Worm (Caenorhabditis elegans) whole organism, late embryonic: ENCODE measurements around the gene Y82E9BR.8.
A peak's percentile ranks its signal among the peaks of the same experiment; 100 is the strongest.

Experiments used
- C08G9.2 ChIP-seq: sonication (generic microtip); optimal IDR thresholded peaks from 2 replicates; lab custom pipeline; 2016; ENCODE audit warnings: mild to moderate bottlenecking, missing genetic modification characterization, moderate library complexity, missing compliant biosample characterization
- C38D4.7 ChIP-seq: fragments of 200-800 bp; sonication (Bioruptor generic); optimal IDR thresholded peaks from 2 replicates; lab custom pipeline; 2018; ENCODE audit warnings: mild to moderate bottlenecking, missing genetic modification characterization, moderate library complexity, missing compliant biosample characterization
- F13H6.1 ChIP-seq: sonication (generic microtip); optimal IDR thresholded peaks from 2 replicates; lab custom pipeline; 2016; ENCODE audit warnings: missing genetic modification characterization, missing compliant biosample characterization
- T23F11.4 ChIP-seq: fragments of 200-800 bp; sonication (Bioruptor generic); optimal IDR thresholded peaks from 2 replicates; lab custom pipeline; 2018; ENCODE audit warnings: mild to moderate bottlenecking, missing genetic modification characterization, missing compliant biosample characterization
- ama-1 ChIP-seq: fragments of 150-350 bp; optimal IDR thresholded peaks from 2 replicates; lab custom pipeline; 2014
- ceh-14 ChIP-seq: sonication (generic microtip); optimal IDR thresholded peaks from 2 replicates; lab custom pipeline; 2016; ENCODE audit warnings: missing genotype, missing genetic modification characterization, missing compliant biosample characterization
- ceh-18 ChIP-seq: sonication (generic microtip); optimal IDR thresholded peaks from 2 replicates; lab custom pipeline; 2016; ENCODE audit warnings: missing genetic modification characterization, missing compliant biosample characterization
- ceh-19 ChIP-seq: fragments of 200-800 bp; sonication (Bioruptor generic); optimal IDR thresholded peaks from 2 replicates; lab custom pipeline; 2018; ENCODE audit warnings: mild to moderate bottlenecking, missing genetic modification characterization, missing compliant biosample characterization
- ceh-22 ChIP-seq: sonication (generic microtip); optimal IDR thresholded peaks from 2 replicates; lab custom pipeline; 2017; ENCODE audit warnings: missing biosample characterization, missing genetic modification characterization
- ceh-31 ChIP-seq: sonication (generic microtip); optimal IDR thresholded peaks from 2 replicates; lab custom pipeline; 2016; ENCODE audit warnings: missing genetic modification characterization, missing compliant biosample characterization
- ceh-34 ChIP-seq: sonication (generic microtip); optimal IDR thresholded peaks from 2 replicates; lab custom pipeline; 2016; ENCODE audit warnings: mild to moderate bottlenecking, missing genetic modification characterization, missing compliant biosample characterization
- ceh-48 ChIP-seq: sonication (generic microtip); optimal IDR thresholded peaks from 2 replicates; lab custom pipeline; 2016; ENCODE audit warnings: missing genetic modification characterization, inconsistent platforms, missing compliant biosample characterization
- dmd-4 ChIP-seq: sonication (generic microtip); optimal IDR thresholded peaks from 2 replicates; lab custom pipeline; 2016; ENCODE audit warnings: borderline replicate concordance, missing genetic modification characterization, missing compliant biosample characterization
- elt-4 ChIP-seq: sonication (generic microtip); optimal IDR thresholded peaks from 2 replicates; lab custom pipeline; 2016; ENCODE audit warnings: missing genetic modification characterization, missing compliant biosample characterization
- fkh-10 ChIP-seq: fragments of 150-350 bp; optimal IDR thresholded peaks from 2 replicates; lab custom pipeline; 2014; ENCODE audit warnings: missing biosample characterization, missing genetic modification reagents, missing genetic modification characterization
- hlh-13 ChIP-seq: fragments of 200-800 bp; sonication (Bioruptor generic); optimal IDR thresholded peaks from 2 replicates; lab custom pipeline; 2018; ENCODE audit warnings: mild to moderate bottlenecking, missing genetic modification characterization, missing compliant biosample characterization
- hlh-15 ChIP-seq: sonication (generic microtip); optimal IDR thresholded peaks from 2 replicates; lab custom pipeline; 2016; ENCODE audit warnings: missing genetic modification characterization, missing compliant biosample characterization
- hlh-6 ChIP-seq: sonication (generic microtip); optimal IDR thresholded peaks from 2 replicates; lab custom pipeline; 2016; ENCODE audit warnings: missing genotype, missing genetic modification characterization, missing compliant biosample characterization
- hlh-8 ChIP-seq: sonication (generic microtip); optimal IDR thresholded peaks from 2 replicates; lab custom pipeline; 2016; ENCODE audit warnings: missing genotype, missing genetic modification characterization, missing compliant biosample characterization
- lin-11 ChIP-seq: fragments of 200-800 bp; sonication (Bioruptor generic); optimal IDR thresholded peaks from 2 replicates; lab custom pipeline; 2018; ENCODE audit warnings: mild to moderate bottlenecking, missing genetic modification characterization, missing compliant biosample characterization
- mec-3 ChIP-seq: sonication (generic microtip); optimal IDR thresholded peaks from 2 replicates; lab custom pipeline; 2016; ENCODE audit warnings: borderline replicate concordance, missing genetic modification characterization, missing compliant biosample characterization
- nhr-11 ChIP-seq: fragments of 150-350 bp; optimal IDR thresholded peaks from 2 replicates; lab custom pipeline; 2014; ENCODE audit warnings: missing biosample characterization, missing genetic modification characterization
- nhr-232 ChIP-seq: sonication (generic microtip); optimal IDR thresholded peaks from 2 replicates; lab custom pipeline; 2016; ENCODE audit warnings: missing genetic modification characterization, missing compliant biosample characterization
- npax-4 ChIP-seq: sonication (generic microtip); optimal IDR thresholded peaks from 2 replicates; lab custom pipeline; 2016; ENCODE audit warnings: missing genetic modification characterization, missing compliant biosample characterization
- odd-2 ChIP-seq: sonication (generic microtip); optimal IDR thresholded peaks from 2 replicates; lab custom pipeline; 2017; ENCODE audit warnings: antibody characterized with exemption, mild to moderate bottlenecking, missing genetic modification characterization, missing compliant biosample characterization
- pat-9 ChIP-seq: fragments of 200-800 bp; sonication (Bioruptor generic); optimal IDR thresholded peaks from 2 replicates; lab custom pipeline; 2018; ENCODE audit warnings: mild to moderate bottlenecking, missing genetic modification characterization, moderate library complexity, missing compliant biosample characterization
- pax-1 ChIP-seq: fragments of 150-350 bp; optimal IDR thresholded peaks from 2 replicates; lab custom pipeline; 2014; ENCODE audit warnings: missing biosample characterization, missing genetic modification characterization
- pha-4 ChIP-seq: fragments of 150-350 bp; optimal IDR thresholded peaks from 2 replicates; lab custom pipeline; 2018; ENCODE audit warnings: missing biosample characterization, missing genetic modification reagents, missing genetic modification characterization
- rnt-1 ChIP-seq: sonication (generic microtip); optimal IDR thresholded peaks from 2 replicates; lab custom pipeline; 2016; ENCODE audit warnings: missing genetic modification characterization, missing compliant biosample characterization
- sox-2 ChIP-seq: fragments of 200-800 bp; sonication (Bioruptor generic); IDR thresholded peaks from 2 replicates; pipeline ENCODE4 v1.3.6; 2022; ENCODE audit warnings: missing genetic modification reagents, missing genetic modification characterization, missing compliant biosample characterization
- sox-4 ChIP-seq: sonication (generic microtip); optimal IDR thresholded peaks from 2 replicates; lab custom pipeline; 2017; ENCODE audit warnings: mild to moderate bottlenecking, missing genetic modification characterization, inconsistent platforms, missing compliant biosample characterization
- syd-9 ChIP-seq: sonication (generic microtip); optimal IDR thresholded peaks from 2 replicates; lab custom pipeline; 2016; ENCODE audit warnings: mild to moderate bottlenecking, missing genetic modification characterization, moderate library complexity, missing compliant biosample characterization
- unc-3 ChIP-seq, 2 experiments: fragments of 200-800 bp in 1 of 2; sonication (Bioruptor generic) in 1 of 2; sonication (generic microtip) in 1 of 2; conservative IDR thresholded peaks in 1 of 2; optimal IDR thresholded peaks in 1 of 2; 2 replicates each; pipeline versions ENCODE4 v1.3.6 to Lab custom; 2016 to 2022; ENCODE audit warnings: missing compliant biosample characterization in 2 of 2, missing genetic modification characterization in 2 of 2, missing genetic modification reagents in 1 of 2
- unc-55 ChIP-seq: sonication (generic microtip); optimal IDR thresholded peaks from 2 replicates; lab custom pipeline; 2017; ENCODE audit warnings: missing biosample characterization, missing genetic modification reagents, missing genetic modification characterization
- unc-86 ChIP-seq: sonication (generic microtip); optimal IDR thresholded peaks from 2 replicates; lab custom pipeline; 2016; ENCODE audit warnings: missing genetic modification characterization, missing compliant biosample characterization

Y82E9BR.8 gene

ce11 chrIII:1372563-1372962 is 14.7 kb upstream of the Y82E9BR.8 start:
- TF ChIP-seq hlh-8 (tag; lab: Kevin White, UChicago), result peak; percentile 69
- no peak for TF ChIP-seq C38D4.7 (GFP tag; lab: Kevin White, UChicago)

- TF ChIP-seq ceh-31 (no peak), hlh-13 (GFP tag; lab: Kevin White, UChicago) (no peak), lin-11 (no peak), npax-4 (no peak), mec-3 (tag; lab: Kevin White, UChicago) (no peak), hlh-15 (tag; lab: Kevin White, UChicago) (no peak), F13H6.1 (no peak), ceh-22 (tag; lab: Kevin White, UChicago) (no peak), unc-86 (tag; lab: Kevin White, UChicago) (no peak), elt-4 (tag; lab: Kevin White, UChicago) (no peak), T23F11.4 (GFP tag; lab: Kevin White, UChicago) (no peak), ceh-14 (tag; lab: Kevin White, UChicago) (no peak), odd-2 (tag; lab: Kevin White, UChicago) (no peak), ceh-48 (tag; lab: Kevin White, UChicago) (no peak), ceh-19 (GFP tag; lab: Kevin White, UChicago) (no peak)
These were observed 1.8 kb upstream of the Y82E9BR.8 start, which contains the start of gene Y82E9BR.9 for ce11 chrIII:1359669-1360068. Y82E9BR.9 (minus strand) TSS chrIII:1359769.

- TF ChIP-seq sox-4, result no peak
- no peak for TF ChIP-seq nhr-232 (tag; lab: Kevin White, UChicago)
- TF ChIP-seq unc-55 (GFP tag; lab: Kevin White, UChicago), result no peak
- no peak for TF ChIP-seq pat-9 (tag; lab: Kevin White, UChicago)
- no peak for TF ChIP-seq syd-9 (tag; lab: Kevin White, UChicago)
- no peak for TF ChIP-seq unc-3 (GFP tag; conservative IDR thresholded peaks at IDR 0.05; lab: Robert Waterston, UW)
- TF ChIP-seq unc-3 (tag; optimal IDR thresholded peaks at IDR 0.05; lab: Kevin White, UChicago), result no peak
- no peak for TF ChIP-seq lin-11
- no peak for TF ChIP-seq ceh-18
- no peak for TF ChIP-seq rnt-1 (tag; lab: Kevin White, UChicago)
- TF ChIP-seq C08G9.2 (tag; lab: Kevin White, UChicago), result no peak
- no peak for TF ChIP-seq sox-2
- TF ChIP-seq pha-4 (tag; lab: Kevin White, UChicago), result no peak
These were observed 2.6 kb downstream of the Y82E9BR.8 start, which contains the start of gene Y82E9BL.1 for ce11 chrIII:1355320-1355719. Y82E9BL.1 (minus strand) TSS chrIII:1355420.

- TF ChIP-seq nhr-11 (tag; lab: Kevin White, UChicago), result no peak
- no peak for TF ChIP-seq ceh-18
- TF ChIP-seq ceh-34, result no peak
- TF ChIP-seq fkh-10 (GFP tag; lab: Kevin White, UChicago), result no peak
- TF ChIP-seq hlh-6, result no peak
- TF ChIP-seq dmd-4 (tag; lab: Kevin White, UChicago), result no peak
- no peak for TF ChIP-seq pax-1 (tag; lab: Kevin White, UChicago)
- TF ChIP-seq ama-1 (lab: Kevin White, UChicago), result no peak
- TF ChIP-seq ceh-31, result no peak
- no peak for TF ChIP-seq lin-11
- no peak for TF ChIP-seq ceh-19 (GFP tag; lab: Kevin White, UChicago)
- no peak for TF ChIP-seq nhr-232 (tag; lab: Kevin White, UChicago)
- TF ChIP-seq odd-2 (tag; lab: Kevin White, UChicago), result no peak
- TF ChIP-seq unc-3 (GFP tag; conservative IDR thresholded peaks at IDR 0.05; lab: Robert Waterston, UW), result no peak
- no peak for TF ChIP-seq unc-3 (tag; optimal IDR thresholded peaks at IDR 0.05; lab: Kevin White, UChicago)
These were observed 3.4 kb downstream of the Y82E9BR.8 start for ce11 chrIII:1354523-1354922.
